Worm (Caenorhabditis elegans): ENCODE measurements around the gene srw-66.

- TF ChIP-seq lin-39 (tag; optimal IDR thresholded peaks at IDR 0.05) (no peak), aly-2 (tag; optimal IDR thresholded peaks at IDR 0.05) (no peak), lsy-2 (tag; optimal IDR thresholded peaks at IDR 0.05) (no peak), ztf-1 (GFP tag; conservative IDR thresholded peaks at IDR 0.05) (no peak)
Measured at ce11 chrII:1306550-1306949, 34.8 kb upstream of the srw-66 start.
